Fruit fly (Drosophila melanogaster) whole organism, embryonic: ENCODE results near the gene GstO2.

ENCODE experiments used
- B-H1 ChIP-seq: fragments of 200-800 bp; sonication (Bioruptor generic); IDR thresholded peaks from 3 replicates; pipeline ENCODE4 v1.3.6; 2022; ENCODE audit warnings: missing biosample characterization, missing genetic modification characterization
- Bgb ChIP-seq: fragments of 200-800 bp; sonication (Bioruptor generic); IDR thresholded peaks from 2 replicates; pipeline ENCODE4 v1.3.6; 2022; ENCODE audit warnings: missing biosample characterization, missing genetic modification characterization; ENCODE audit not compliant: partially characterized antibody
- CG10431 ChIP-seq: fragments of 200-800 bp; sonication (Bioruptor generic); optimal IDR thresholded peaks from 3 replicates; lab custom pipeline; 2018; ENCODE audit warnings: missing biosample characterization, mild to moderate bottlenecking, missing genetic modification characterization
- CG10654 ChIP-seq: fragments of 200-800 bp; sonication (Bioruptor generic); optimal IDR thresholded peaks from 2 replicates; lab custom pipeline; 2016; ENCODE audit warnings: missing biosample characterization, missing genetic modification characterization
- CG11398 ChIP-seq: fragments of 200-800 bp; sonication (Bioruptor generic); optimal IDR thresholded peaks from 2 replicates; lab custom pipeline; 2016; ENCODE audit warnings: missing biosample characterization, missing genetic modification characterization
- CG13894 ChIP-seq: fragments of 200-800 bp; sonication (Bioruptor generic); optimal IDR thresholded peaks from 3 replicates; lab custom pipeline; 2018; ENCODE audit warnings: missing biosample characterization, mild to moderate bottlenecking, missing genetic modification characterization, moderate library complexity
- CG14965 ChIP-seq: fragments of 200-800 bp; sonication (Bioruptor generic); optimal IDR thresholded peaks from 2 replicates; lab custom pipeline; 2016; ENCODE audit warnings: missing biosample characterization, missing genetic modification characterization, borderline replicate concordance
- CG1603 ChIP-seq: fragments of 200-800 bp; sonication (Bioruptor generic); optimal IDR thresholded peaks from 2 replicates; lab custom pipeline; 2019; ENCODE audit warnings: missing biosample characterization, mild to moderate bottlenecking, missing genetic modification characterization, moderate library complexity
- CG17612 ChIP-seq: fragments of 200-800 bp; sonication (Bioruptor generic); IDR thresholded peaks from 2 replicates; pipeline ENCODE4 v1.3.6; 2022; ENCODE audit warnings: missing biosample characterization, missing genetic modification characterization
- CG18619 ChIP-seq: fragments of 200-800 bp; sonication (Bioruptor generic); optimal IDR thresholded peaks from 3 replicates; lab custom pipeline; 2017; ENCODE audit warnings: missing biosample characterization, mild to moderate bottlenecking, missing genetic modification characterization
- CG3163 ChIP-seq: fragments of 200-800 bp; sonication (Bioruptor generic); optimal IDR thresholded peaks from 3 replicates; lab custom pipeline; 2016; ENCODE audit warnings: missing biosample characterization, missing genetic modification characterization
- CG5953 ChIP-seq: fragments of 200-800 bp; sonication (Bioruptor generic); IDR thresholded peaks from 2 replicates; pipeline ENCODE4 v1.3.6; 2022; ENCODE audit warnings: missing biosample characterization, missing genetic modification characterization
- CG8359 ChIP-seq: fragments of 200-800 bp; sonication (Bioruptor generic); optimal IDR thresholded peaks from 2 replicates; lab custom pipeline; 2017; ENCODE audit warnings: missing biosample characterization, mild to moderate bottlenecking, missing genetic modification characterization, borderline replicate concordance
- CkIIα-i1 ChIP-seq: fragments of 200-800 bp; sonication (Bioruptor generic); IDR thresholded peaks from 2 replicates; pipeline ENCODE4 v1.3.6; 2022; ENCODE audit warnings: missing biosample characterization, missing genetic modification characterization
- Deaf1 ChIP-seq: fragments of 200-800 bp; optimal IDR thresholded peaks from 3 replicates; lab custom pipeline; 2019; ENCODE audit warnings: missing biosample characterization, mild to moderate bottlenecking, missing genetic modification characterization, moderate library complexity
- Dref ChIP-seq: fragments of 200-800 bp; sonication (Bioruptor generic); IDR thresholded peaks from 2 replicates; pipeline ENCODE4 v1.3.6; 2022; ENCODE audit warnings: missing biosample characterization, missing genetic modification characterization
- Fer3 ChIP-seq: fragments of 200-800 bp; sonication (Bioruptor generic); optimal IDR thresholded peaks from 2 replicates; lab custom pipeline; 2018; ENCODE audit warnings: missing biosample characterization, mild to moderate bottlenecking, missing genetic modification characterization, moderate library complexity
- Gsc ChIP-seq: fragments of 200-800 bp; sonication (Bioruptor generic); IDR thresholded peaks from 2 replicates; pipeline ENCODE4 v1.3.6; 2022; ENCODE audit warnings: missing biosample characterization, missing genetic modification characterization
- HLHmδ ChIP-seq: fragments of 200-800 bp; sonication (Bioruptor generic); optimal IDR thresholded peaks from 2 replicates; lab custom pipeline; 2018; ENCODE audit warnings: missing biosample characterization, mild to moderate bottlenecking, missing genetic modification characterization, moderate library complexity
- Hmx ChIP-seq: fragments of 200-800 bp; sonication (Bioruptor generic); optimal IDR thresholded peaks from 2 replicates; lab custom pipeline; 2016; ENCODE audit warnings: missing biosample characterization, missing genetic modification characterization
- Hr51 ChIP-seq, 2 experiments: fragments of 200-800 bp; sonication (Bioruptor generic); optimal IDR thresholded peaks; 2 replicates in 1 of 2; 3 replicates in 1 of 2; lab custom pipeline; 2016 to 2018; ENCODE audit warnings: missing biosample characterization in 2 of 2, missing genetic modification characterization in 2 of 2, mild to moderate bottlenecking in 1 of 2, moderate library complexity in 1 of 2
- Max ChIP-seq: fragments of 200-800 bp; sonication (Bioruptor generic); optimal IDR thresholded peaks from 2 replicates; lab custom pipeline; 2016; ENCODE audit warnings: missing biosample characterization, mild to moderate bottlenecking, missing genetic modification characterization
- Med ChIP-seq: fragments of 200-800 bp; sonication (Bioruptor generic); peaks from one replicate; lab custom pipeline; 2016; ENCODE audit warnings: missing biosample characterization, missing genetic modification characterization, mild to moderate bottlenecking, inconsistent platforms, moderate library complexity
- Mes4 ChIP-seq: fragments of 200-800 bp; sonication (Bioruptor generic); optimal IDR thresholded peaks from 2 replicates; lab custom pipeline; 2016; ENCODE audit warnings: missing biosample characterization, missing genetic modification characterization
- Mrtf ChIP-seq: fragments of 200-800 bp; sonication (Bioruptor generic); IDR thresholded peaks from 3 replicates; pipeline ENCODE4 v1.3.6; 2022; ENCODE audit warnings: missing biosample characterization, missing genetic modification characterization
- NC2α ChIP-seq: fragments of 200-800 bp; sonication (Bioruptor generic); optimal IDR thresholded peaks from 2 replicates; lab custom pipeline; 2016; ENCODE audit warnings: missing biosample characterization, missing genetic modification characterization
- Oli ChIP-seq: fragments of 200-800 bp; sonication (Bioruptor generic); optimal IDR thresholded peaks from 2 replicates; lab custom pipeline; 2018; ENCODE audit warnings: missing biosample characterization, mild to moderate bottlenecking, missing genetic modification characterization, moderate library complexity
- Pdp1 ChIP-seq, 2 experiments: fragments of 200-800 bp; sonication (Bioruptor generic); optimal IDR thresholded peaks; 3 replicates each; lab custom pipeline; 2016; ENCODE audit warnings: missing biosample characterization in 2 of 2, missing genetic modification characterization in 2 of 2, mild to moderate bottlenecking in 1 of 2, moderate library complexity in 1 of 2
- Sry-β ChIP-seq: fragments of 200-800 bp; sonication (Bioruptor generic); optimal IDR thresholded peaks from 2 replicates; lab custom pipeline; 2018; ENCODE audit warnings: missing biosample characterization, mild to moderate bottlenecking, missing genetic modification characterization, moderate library complexity
- Trl ChIP-seq, 3 experiments: fragments of >200 bp in 2 of 3; fragments of 200-800 bp in 1 of 3; sonication (Bioruptor generic) in 1 of 3; optimal IDR thresholded peaks; 2 replicates in 1 of 3; 3 replicates in 2 of 3; lab custom pipeline; 2016 to 2017; ENCODE audit warnings: missing biosample characterization in 1 of 3, missing genetic modification characterization in 1 of 3
- bbx ChIP-seq: fragments of 200-800 bp; sonication (Bioruptor generic); IDR thresholded peaks from 2 replicates; pipeline ENCODE4 v1.3.6; 2022; ENCODE audit warnings: missing biosample characterization, missing genetic modification characterization; ENCODE audit not compliant: partially characterized antibody
- chn ChIP-seq: fragments of 200-800 bp; sonication (Bioruptor generic); optimal IDR thresholded peaks from 2 replicates; lab custom pipeline; 2016; ENCODE audit warnings: missing biosample characterization, missing genetic modification characterization
- crp ChIP-seq, 2 experiments: fragments of 200-800 bp; sonication (Bioruptor generic); optimal IDR thresholded peaks; 2 replicates in 1 of 2; 3 replicates in 1 of 2; lab custom pipeline; 2017; ENCODE audit warnings: missing biosample characterization in 2 of 2, missing genetic modification characterization in 2 of 2, mild to moderate bottlenecking in 1 of 2, moderate library complexity in 1 of 2
- eve ChIP-seq, 2 experiments: fragments of >200 bp; optimal IDR thresholded peaks; 2 replicates each; lab custom pipeline; 2017; ENCODE audit warnings: missing biosample characterization in 2 of 2, missing genetic modification characterization in 2 of 2
- ewg ChIP-seq: fragments of 200-800 bp; sonication (Bioruptor generic); optimal IDR thresholded peaks from 3 replicates; lab custom pipeline; 2017; ENCODE audit warnings: mild to moderate bottlenecking, missing biosample characterization, missing genetic modification reagents, missing genetic modification characterization
- fd102C ChIP-seq: fragments of 200-800 bp; sonication (Bioruptor generic); optimal IDR thresholded peaks from 2 replicates; lab custom pipeline; 2018; ENCODE audit warnings: missing biosample characterization, mild to moderate bottlenecking, missing genetic modification characterization, moderate library complexity
- fd64A ChIP-seq: fragments of 200-800 bp; sonication (Bioruptor generic); optimal IDR thresholded peaks from 3 replicates; lab custom pipeline; 2018; ENCODE audit warnings: missing biosample characterization, mild to moderate bottlenecking, missing genetic modification characterization
- gcm2 ChIP-seq: fragments of 200-800 bp; sonication (Bioruptor generic); optimal IDR thresholded peaks from 2 replicates; lab custom pipeline; 2016; ENCODE audit warnings: missing biosample characterization, missing genetic modification characterization
- her ChIP-seq: fragments of 200-800 bp; sonication (Bioruptor generic); optimal IDR thresholded peaks from 2 replicates; lab custom pipeline; 2016; ENCODE audit warnings: missing biosample characterization, missing genetic modification characterization
- nerfin-2 ChIP-seq: fragments of 200-800 bp; sonication (Bioruptor generic); IDR thresholded peaks from 2 replicates; pipeline ENCODE4 v1.3.6; 2022; ENCODE audit warnings: missing biosample characterization, missing genetic modification characterization; ENCODE audit not compliant: partially characterized antibody
- pan ChIP-seq, 4 experiments: fragments of >200 bp in 3 of 4; fragments of 200-800 bp in 1 of 4; sonication (Bioruptor generic) in 1 of 4; optimal IDR thresholded peaks in 3 of 4; IDR thresholded peaks in 1 of 4; 2 replicates each; pipeline versions ENCODE4 v1.3.6 to Lab custom; 2017 to 2022; ENCODE audit warnings: missing biosample characterization in 2 of 4, missing genetic modification characterization in 2 of 4, mixed read lengths in 1 of 4
- pros ChIP-seq: fragments of 200-800 bp; sonication (Bioruptor generic); optimal IDR thresholded peaks from 3 replicates; lab custom pipeline; 2019; ENCODE audit warnings: missing biosample characterization, mild to moderate bottlenecking, missing genetic modification characterization, moderate library complexity
- repo ChIP-seq: fragments of 200-800 bp; sonication (Bioruptor generic); optimal IDR thresholded peaks from 2 replicates; lab custom pipeline; 2016; ENCODE audit warnings: missing biosample characterization, missing genetic modification characterization
- seq ChIP-seq: fragments of 200-800 bp; sonication (Bioruptor generic); IDR thresholded peaks from 2 replicates; pipeline ENCODE4 v1.3.6; 2022; ENCODE audit warnings: missing biosample characterization, missing genetic modification characterization
- sr ChIP-seq: fragments of 200-800 bp; sonication (Bioruptor generic); IDR thresholded peaks from 3 replicates; pipeline ENCODE4 v1.3.6; 2022; ENCODE audit warnings: missing biosample characterization, missing genetic modification characterization
- trh ChIP-seq: fragments of 200-800 bp; sonication (Bioruptor generic); optimal IDR thresholded peaks from 2 replicates; lab custom pipeline; 2016; ENCODE audit warnings: missing biosample characterization, missing genetic modification characterization
- unc-4 ChIP-seq: fragments of 200-800 bp; sonication (Bioruptor generic); IDR thresholded peaks from 2 replicates; pipeline ENCODE4 v1.3.6; 2022; ENCODE audit warnings: missing biosample characterization, missing genetic modification characterization; ENCODE audit not compliant: partially characterized antibody
- vvl ChIP-seq: fragments of 200-800 bp; sonication (Bioruptor generic); IDR thresholded peaks from 2 replicates; pipeline ENCODE4 v1.3.6; 2022; ENCODE audit warnings: missing biosample characterization, missing genetic modification characterization
- yki ChIP-seq: fragments of >200 bp; optimal IDR thresholded peaks from 3 replicates; lab custom pipeline; 2018

GstO2 gene

dm6 chr3L:8559754-8560328, 36.5 kb upstream of the GstO2 start (continued):
- TF ChIP-seq seq (GFP tag; lab: Robert Waterston, UW), result peak; percentile 88
- peak; percentile 82 for TF ChIP-seq Med (GFP tag; lab: Kevin White, UChicago)
- no peak for TF ChIP-seq Fer3 (tag; lab: Kevin White, UChicago)
- TF ChIP-seq CG13894 (tag; lab: Kevin White, UChicago), result no peak
- TF ChIP-seq CG3163 (GFP tag; lab: Kevin White, UChicago), result no peak
- TF ChIP-seq fd102C, result no peak
- TF ChIP-seq Gsc (GFP tag; lab: Robert Waterston, UW), result no peak
- no peak for TF ChIP-seq repo
- TF ChIP-seq CG10654 (GFP tag; lab: Kevin White, UChicago), result no peak
- no peak for TF ChIP-seq yki (lab: Kevin White, UChicago)
- TF ChIP-seq Trl (optimal IDR thresholded peaks at IDR 0.05; lab: Kevin White, UChicago), result peak; percentile 63 to 66
- TF ChIP-seq Trl (GFP tag; optimal IDR thresholded peaks at IDR 0.05; lab: Kevin White, UChicago), result peak; percentile 10
- TF ChIP-seq Deaf1, result peak; percentile 33
- TF ChIP-seq ewg (GFP tag; lab: Kevin White, UChicago), result peak; percentile 93
- TF ChIP-seq gcm2 (GFP tag; lab: Kevin White, UChicago), result no peak
- no peak for TF ChIP-seq CG5953
- no peak for TF ChIP-seq CG10431 (GFP tag; lab: Kevin White, UChicago)
- no peak for TF ChIP-seq Max (GFP tag; lab: Kevin White, UChicago)
- no peak for TF ChIP-seq chn (GFP tag; lab: Kevin White, UChicago)
- TF ChIP-seq unc-4, result no peak
- TF ChIP-seq vvl (GFP tag; lab: Robert Waterston, UW), result no peak
- no peak for TF ChIP-seq eve (GFP tag; optimal IDR thresholded peaks at IDR 0.05; lab: Kevin White, UChicago)
- no peak for TF ChIP-seq CG18619 (GFP tag; lab: Kevin White, UChicago)
- no peak for TF ChIP-seq B-H1
- no peak for TF ChIP-seq Bgb
- no peak for TF ChIP-seq fd64A (GFP tag; lab: Kevin White, UChicago)
- no peak for TF ChIP-seq CG14965
- no peak for TF ChIP-seq Dref (GFP tag; lab: Robert Waterston, UW)
- TF ChIP-seq Sry-β (GFP tag; lab: Kevin White, UChicago), result no peak
- no peak for TF ChIP-seq her (GFP tag; lab: Kevin White, UChicago)
- TF ChIP-seq CG11398 (GFP tag; lab: Kevin White, UChicago), result no peak
- peak; percentile 23 for TF ChIP-seq HLHmδ
- TF ChIP-seq CG8359, result no peak
- no peak for TF ChIP-seq CG17612 (GFP tag; lab: Robert Waterston, UW)
- TF ChIP-seq Pdp1 (GFP tag; optimal IDR thresholded peaks at IDR 0.05; lab: Kevin White, UChicago), result no peak
- TF ChIP-seq CG1603, result no peak
- TF ChIP-seq crp (GFP tag; optimal IDR thresholded peaks at IDR 0.05; lab: Kevin White, UChicago), result no peak
- TF ChIP-seq trh (GFP tag; lab: Kevin White, UChicago), result no peak
- no peak for TF ChIP-seq Oli (tag; lab: Kevin White, UChicago)
- no peak for TF ChIP-seq pan (optimal IDR thresholded peaks at IDR 0.05; lab: Kevin White, UChicago)
- TF ChIP-seq pan (GFP tag; optimal IDR thresholded peaks at IDR 0.05 in 1 of 2, IDR thresholded peaks at IDR 0.05 in 1 of 2), result no peak
- TF ChIP-seq NC2α (GFP tag; lab: Kevin White, UChicago), result no peak
- TF ChIP-seq Mes4 (GFP tag; lab: Kevin White, UChicago), result no peak
- TF ChIP-seq CkIIα-i1, result no peak
- TF ChIP-seq bbx (GFP tag; lab: Robert Waterston, UW), result no peak
- TF ChIP-seq Hr51 (GFP tag; optimal IDR thresholded peaks at IDR 0.05; lab: Kevin White, UChicago), result no peak
- TF ChIP-seq nerfin-2 (GFP tag; lab: Robert Waterston, UW), result no peak
- peak; percentile 54 for TF ChIP-seq pros (GFP tag; lab: Kevin White, UChicago)
- no peak for TF ChIP-seq sr (GFP tag; lab: Robert Waterston, UW)
- TF ChIP-seq Hmx (GFP tag; lab: Kevin White, UChicago), result no peak
- no peak for TF ChIP-seq Mrtf
